Worm (Caenorhabditis elegans) whole organism, young adult: Measurements from ENCODE around the gene nhr-255.

Experiments used
- B0035.1 ChIP-seq: sonication (generic microtip); optimal IDR thresholded peaks from 2 replicates; lab custom pipeline; 2016; ENCODE audit warnings: missing genetic modification characterization, mild to moderate bottlenecking, missing compliant biosample characterization, missing genotype, missing genetic modification reagents
- F39B2.1 ChIP-seq: fragments of 200-800 bp; sonication (Bioruptor generic); IDR thresholded peaks from 2 replicates; pipeline ENCODE4 v1.3.6; 2022; ENCODE audit warnings: missing genetic modification reagents, missing genetic modification characterization, missing compliant biosample characterization
- F49E8.2 ChIP-seq: sonication (generic microtip); optimal IDR thresholded peaks from 3 replicates; lab custom pipeline; 2017; ENCODE audit warnings: missing genetic modification characterization, mild to moderate bottlenecking, missing compliant biosample characterization, antibody characterized with exemption, moderate library complexity; ENCODE audit not compliant: insufficient read depth
- F52B5.7 ChIP-seq: sonication (generic microtip); optimal IDR thresholded peaks from 2 replicates; lab custom pipeline; 2016; ENCODE audit warnings: mild to moderate bottlenecking, missing genetic modification characterization, missing compliant biosample characterization
- attf-6 ChIP-seq: fragments of 200-800 bp; sonication (Bioruptor generic); IDR thresholded peaks from 2 replicates; pipeline ENCODE4 v1.3.6; 2022; ENCODE audit warnings: missing genetic modification reagents, missing genetic modification characterization, missing compliant biosample characterization
- ets-4 ChIP-seq: fragments of 200-800 bp; sonication (Bioruptor generic); optimal IDR thresholded peaks from 2 replicates; lab custom pipeline; 2018; ENCODE audit warnings: mild to moderate bottlenecking, missing genetic modification characterization, missing compliant biosample characterization
- him-1 ChIP-seq: sonication (generic microtip); optimal IDR thresholded peaks from 2 replicates; lab custom pipeline; 2016; ENCODE audit warnings: missing genotype, missing genetic modification reagents, missing genetic modification characterization, missing compliant biosample characterization
- nfya-2 ChIP-seq: fragments of 200-800 bp; sonication (Bioruptor generic); IDR thresholded peaks from 2 replicates; pipeline ENCODE4 v1.3.6; 2022; ENCODE audit warnings: missing genetic modification reagents, missing genetic modification characterization, missing compliant biosample characterization
- pbrm-1 ChIP-seq: fragments of 200-800 bp; sonication (Bioruptor generic); IDR thresholded peaks from 2 replicates; pipeline ENCODE4 v1.3.6; 2022; ENCODE audit warnings: missing genetic modification reagents, missing genetic modification characterization, missing compliant biosample characterization
- pha-4 ChIP-seq: fragments of 150-350 bp; sonication (generic microtip); optimal IDR thresholded peaks from 2 replicates; lab custom pipeline; 2014; ENCODE audit warnings: missing biosample characterization, missing genetic modification reagents, missing genetic modification characterization
- snpc-4 ChIP-seq, 5 experiments: fragments of 150-350 bp in 1 of 5; sonication (generic microtip) in 4 of 5; optimal IDR thresholded peaks; 2 replicates each; lab custom pipeline; 2014 to 2018; ENCODE audit warnings: missing genetic modification characterization in 5 of 5, missing biosample characterization in 3 of 5, antibody characterized with exemption in 2 of 5, mild to moderate bottlenecking in 2 of 5, missing compliant biosample characterization in 2 of 5, missing genotype in 2 of 5, moderate library complexity in 2 of 5, missing genetic modification reagents in 1 of 5
- unc-62 ChIP-seq: fragments of 150-350 bp; optimal IDR thresholded peaks from 2 replicates; lab custom pipeline; 2014; ENCODE audit warnings: missing biosample characterization, missing genetic modification reagents, missing genetic modification characterization
- ztf-22 ChIP-seq: fragments of 200-800 bp; sonication (Bioruptor generic); optimal IDR thresholded peaks from 2 replicates; lab custom pipeline; 2018; ENCODE audit warnings: mild to moderate bottlenecking, missing genetic modification characterization, moderate library complexity, missing compliant biosample characterization
- ztf-6 ChIP-seq: fragments of 200-800 bp; sonication (Bioruptor generic); IDR thresholded peaks from 2 replicates; pipeline ENCODE4 v1.3.6; 2022; ENCODE audit warnings: missing genetic modification reagents, missing genetic modification characterization, missing compliant biosample characterization

DNA sequence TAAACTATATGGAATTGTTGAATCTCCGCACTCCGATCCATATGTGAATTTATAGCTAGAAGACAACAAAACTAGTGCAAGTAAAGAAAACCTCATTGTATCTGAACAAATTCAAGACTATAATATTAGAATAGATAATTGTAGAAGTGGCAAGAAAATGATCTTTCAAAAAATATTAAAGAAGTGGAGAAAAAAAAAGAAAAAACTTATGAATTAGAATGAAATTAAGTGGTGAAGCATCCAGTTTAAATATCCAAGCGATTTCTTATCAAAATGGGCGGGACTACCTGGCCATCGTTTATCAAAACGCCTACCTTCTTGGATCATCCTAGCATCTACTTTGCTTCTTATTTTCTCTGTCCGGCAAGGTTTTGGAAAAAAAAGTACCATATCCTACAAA lies 14.8 kb downstream of the nhr-255 start, which contains the start of gene wrt-4:
- TF ChIP-seq pha-4 (tag; lab: Kevin White, UChicago) (no peak), snpc-4 (GFP tag; optimal IDR thresholded peaks at IDR 0.05; lab: Kevin White, UChicago) (no peak), snpc-4 (tag; optimal IDR thresholded peaks at IDR 0.05; lab: Kevin White, UChicago) (no peak), F52B5.7 (tag; lab: Kevin White, UChicago) (no peak), B0035.1 (tag; lab: Kevin White, UChicago) (no peak), F39B2.1 (GFP tag; lab: Robert Waterston, UW) (no peak), F49E8.2 (tag; lab: Kevin White, UChicago) (no peak), ets-4 (no peak), ztf-22 (GFP tag; lab: Kevin White, UChicago) (no peak), ztf-6 (GFP tag; lab: Robert Waterston, UW) (no peak), pbrm-1 (GFP tag; lab: Robert Waterston, UW) (no peak), him-1 (tag; lab: Kevin White, UChicago) (no peak), nfya-2 (GFP tag; lab: Robert Waterston, UW) (no peak), unc-62 (no peak), attf-6 (GFP tag; lab: Robert Waterston, UW) (no peak)
